Worm (Caenorhabditis elegans) whole organism, L3 larva: ENCODE measurements around the gene srpa-72.

ENCODE experiments used
- R02D3.7 ChIP-seq: fragments of 150-350 bp; optimal IDR thresholded peaks from 2 replicates; lab custom pipeline; 2014; ENCODE audit warnings: missing biosample characterization, missing genetic modification characterization
- ama-1 ChIP-seq: fragments of 150-350 bp; optimal IDR thresholded peaks from 2 replicates; lab custom pipeline; 2018
- ceh-16 ChIP-seq: sonication (generic microtip); optimal IDR thresholded peaks from 2 replicates; lab custom pipeline; 2017; ENCODE audit warnings: missing biosample characterization, missing genetic modification characterization
- ceh-28 ChIP-seq: fragments of 150-350 bp; optimal IDR thresholded peaks from 2 replicates; lab custom pipeline; 2014; ENCODE audit warnings: missing biosample characterization, missing genetic modification reagents, missing genetic modification characterization
- ceh-82 ChIP-seq: fragments of 150-350 bp; optimal IDR thresholded peaks from 2 replicates; lab custom pipeline; 2014; ENCODE audit warnings: missing biosample characterization, missing genetic modification characterization
- ceh-9 ChIP-seq: sonication (generic microtip); optimal IDR thresholded peaks from 2 replicates; lab custom pipeline; 2018; ENCODE audit warnings: missing biosample characterization, missing genetic modification characterization
- egl-5 ChIP-seq: fragments of 150-350 bp; optimal IDR thresholded peaks from 2 replicates; lab custom pipeline; 2017; ENCODE audit warnings: missing biosample characterization, missing genetic modification reagents, missing genetic modification characterization, inconsistent platforms
- elt-2 ChIP-seq: sonication (generic microtip); optimal IDR thresholded peaks from 2 replicates; lab custom pipeline; 2016; ENCODE audit warnings: missing genetic modification reagents, mild to moderate bottlenecking, missing genetic modification characterization, missing compliant biosample characterization
- elt-3 ChIP-seq, 3 experiments: fragments of 150-350 bp in 1 of 3; sonication (generic microtip) in 2 of 3; optimal IDR thresholded peaks; 2 replicates in 2 of 3; 4 replicates in 1 of 3; lab custom pipeline; 2014 to 2017; ENCODE audit warnings: missing biosample characterization in 3 of 3, missing genetic modification characterization in 3 of 3
- fos-1 ChIP-seq: fragments of 150-350 bp; optimal IDR thresholded peaks from 2 replicates; lab custom pipeline; 2014; ENCODE audit warnings: missing biosample characterization, missing genetic modification characterization
- hmg-11 ChIP-seq: sonication (generic microtip); optimal IDR thresholded peaks from 2 replicates; lab custom pipeline; 2016; ENCODE audit warnings: missing genetic modification characterization, missing compliant biosample characterization
- lin-15B ChIP-seq: fragments of 150-350 bp; optimal IDR thresholded peaks from 2 replicates; lab custom pipeline; 2014; ENCODE audit warnings: missing biosample characterization, missing genetic modification characterization
- lsy-12 ChIP-seq: sonication (generic microtip); optimal IDR thresholded peaks from 2 replicates; lab custom pipeline; 2016; ENCODE audit warnings: mild to moderate bottlenecking, missing genetic modification characterization, missing compliant biosample characterization
- mdl-1 ChIP-seq: fragments of 150-350 bp; optimal IDR thresholded peaks from 2 replicates; lab custom pipeline; 2014; ENCODE audit warnings: missing biosample characterization, missing genetic modification characterization
- mml-1 ChIP-seq: fragments of 150-350 bp; sonication (generic microtip); optimal IDR thresholded peaks from 3 replicates; lab custom pipeline; 2014; ENCODE audit warnings: missing biosample characterization, missing genetic modification characterization
- nfya-1 ChIP-seq: sonication (generic microtip); optimal IDR thresholded peaks from 2 replicates; lab custom pipeline; 2017; ENCODE audit warnings: missing genetic modification characterization, mild to moderate bottlenecking, missing compliant biosample characterization, antibody characterized with exemption, moderate library complexity; ENCODE audit not compliant: insufficient read depth
- nhr-11 ChIP-seq: fragments of 150-350 bp; optimal IDR thresholded peaks from 2 replicates; lab custom pipeline; 2014; ENCODE audit warnings: missing biosample characterization, missing genetic modification characterization
- nhr-23 ChIP-seq: fragments of 150-350 bp; optimal IDR thresholded peaks from 2 replicates; lab custom pipeline; 2014; ENCODE audit warnings: missing biosample characterization, missing genetic modification reagents, missing genetic modification characterization
- nhr-237 ChIP-seq: fragments of 150-350 bp; optimal IDR thresholded peaks from 2 replicates; lab custom pipeline; 2014; ENCODE audit warnings: missing biosample characterization, missing genetic modification characterization
- nhr-25 ChIP-seq: sonication (generic microtip); optimal IDR thresholded peaks from 2 replicates; lab custom pipeline; 2017; ENCODE audit warnings: missing biosample characterization, missing genetic modification characterization
- nhr-28 ChIP-seq: fragments of 150-350 bp; optimal IDR thresholded peaks from 2 replicates; lab custom pipeline; 2014; ENCODE audit warnings: missing biosample characterization, missing genetic modification characterization
- nhr-43 ChIP-seq: sonication (generic microtip); optimal IDR thresholded peaks from 2 replicates; lab custom pipeline; 2016; ENCODE audit warnings: mild to moderate bottlenecking, missing genetic modification characterization, missing compliant biosample characterization; ENCODE audit not compliant: poor library complexity, severe bottlenecking
- nhr-67 ChIP-seq: fragments of 150-350 bp; optimal IDR thresholded peaks from 2 replicates; lab custom pipeline; 2014; ENCODE audit warnings: missing biosample characterization, missing genetic modification characterization
- nhr-76 ChIP-seq: fragments of 150-350 bp; sonication (generic microtip); optimal IDR thresholded peaks from 5 replicates; lab custom pipeline; 2014; ENCODE audit warnings: missing biosample characterization, missing genetic modification characterization
- nhr-77 ChIP-seq: fragments of 150-350 bp; optimal IDR thresholded peaks from 2 replicates; lab custom pipeline; 2014; ENCODE audit warnings: missing biosample characterization, missing genetic modification characterization
- pha-4 ChIP-seq: fragments of 150-350 bp; optimal IDR thresholded peaks from 2 replicates; lab custom pipeline; 2014; ENCODE audit warnings: missing biosample characterization, missing genetic modification reagents, missing genetic modification characterization
- pqm-1 ChIP-seq: fragments of 150-350 bp; optimal IDR thresholded peaks from 2 replicates; lab custom pipeline; 2017; ENCODE audit warnings: missing biosample characterization, missing genetic modification characterization, inconsistent platforms
- tbx-2 ChIP-seq: sonication (generic microtip); optimal IDR thresholded peaks from 2 replicates; lab custom pipeline; 2016; ENCODE audit warnings: mild to moderate bottlenecking, missing genetic modification characterization, missing compliant biosample characterization
- unc-62 ChIP-seq: fragments of 150-350 bp; sonication (generic microtip); optimal IDR thresholded peaks from 4 replicates; lab custom pipeline; 2014; ENCODE audit warnings: missing biosample characterization, missing genetic modification reagents, missing genetic modification characterization
- zag-1 ChIP-seq: fragments of 150-350 bp; optimal IDR thresholded peaks from 2 replicates; lab custom pipeline; 2014; ENCODE audit warnings: missing biosample characterization, missing genetic modification characterization
- ztf-4 ChIP-seq: fragments of 150-350 bp; optimal IDR thresholded peaks from 2 replicates; lab custom pipeline; 2014; ENCODE audit warnings: missing biosample characterization, missing genetic modification characterization

Gene srpa-72

ce11 chrII:2801764-2802163, 14.5 kb downstream of the srpa-72 start:
- TF ChIP-seq nhr-11 (tag; lab: Kevin White, UChicago), result no peak
- no peak for TF ChIP-seq zag-1 (tag; lab: Kevin White, UChicago)

DNA sequence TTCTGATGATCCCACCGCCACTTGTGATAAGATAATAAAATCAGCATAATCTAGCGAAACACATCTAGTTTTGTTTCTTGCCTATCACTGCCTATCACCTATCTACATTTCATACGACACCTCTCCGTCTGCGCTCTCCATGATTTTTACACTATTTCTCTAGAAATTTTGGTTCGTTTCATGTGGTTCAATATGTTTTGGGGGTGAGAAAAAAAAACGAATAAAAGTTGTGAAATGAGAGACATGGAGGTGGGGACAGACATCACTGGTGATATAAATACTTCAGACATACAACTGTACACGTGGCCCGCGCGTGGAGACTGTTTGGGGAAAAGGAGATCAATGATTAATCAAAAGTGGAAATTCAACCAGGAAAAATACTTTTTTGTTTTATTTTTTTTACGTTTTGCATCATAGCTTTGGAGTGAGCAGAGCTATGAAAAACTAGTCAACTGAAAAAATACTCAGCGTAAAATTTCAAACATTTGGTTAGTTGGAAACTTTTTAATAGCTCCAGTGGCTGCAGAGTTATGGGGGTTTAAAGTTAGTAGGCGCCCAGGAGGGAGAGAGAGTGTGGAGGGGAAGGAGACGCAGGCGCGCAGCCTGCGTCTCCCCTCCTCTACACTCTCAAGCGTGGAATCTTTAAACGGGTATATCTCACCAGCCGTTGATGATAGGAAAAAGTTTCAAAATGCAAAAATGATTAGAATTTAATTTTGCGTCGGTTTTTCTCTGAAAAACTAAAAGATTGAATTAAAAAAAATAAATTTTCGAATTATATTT, 15.7 kb downstream of the srpa-72 start:
- TF ChIP-seq elt-2 (tag; lab: Kevin White, UChicago), result peak; percentile 89
- no peak for TF ChIP-seq ceh-16
- peak; percentile 18 for TF ChIP-seq nhr-25 (tag; lab: Kevin White, UChicago)
- no peak for TF ChIP-seq fos-1 (tag; lab: Kevin White, UChicago)
- peak; percentile 37 for TF ChIP-seq mml-1 (tag; lab: Kevin White, UChicago)
- TF ChIP-seq elt-3 (tag; optimal IDR thresholded peaks at IDR 0.05; lab: Kevin White, UChicago), result peak in 1 of 3 experiments; percentile 30
- peak; percentile 15 for TF ChIP-seq nhr-43 (tag; lab: Kevin White, UChicago)
- no peak for TF ChIP-seq nhr-11 (tag; lab: Kevin White, UChicago)
- no peak for TF ChIP-seq ama-1 (lab: Kevin White, UChicago)
- peak; percentile 64 for TF ChIP-seq pqm-1 (tag; lab: Kevin White, UChicago)

DNA sequence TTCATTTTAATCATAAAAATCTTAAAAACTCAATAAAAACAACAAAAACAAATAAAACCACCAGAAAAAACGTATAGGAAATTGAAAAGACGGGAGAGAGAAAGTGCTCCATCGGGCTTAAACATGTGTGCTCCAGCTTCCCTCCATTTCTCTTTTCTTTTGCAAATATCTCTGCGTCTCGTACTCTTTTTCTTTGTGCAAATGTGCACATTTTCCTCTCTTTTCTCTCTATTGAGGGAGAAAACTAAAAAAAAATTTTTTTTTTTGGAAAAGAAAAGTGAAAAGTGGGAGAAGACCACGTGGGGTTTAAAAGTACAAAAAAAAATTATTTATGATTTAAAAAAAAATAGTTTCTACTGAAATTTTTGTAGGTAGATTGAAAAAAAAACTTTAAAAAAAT, 17.0 kb downstream of the srpa-72 start:
- no peak for TF ChIP-seq nhr-28 (tag; lab: Kevin White, UChicago)
- TF ChIP-seq ceh-9 (tag; lab: Kevin White, UChicago), result no peak
- TF ChIP-seq lin-15B, result peak; percentile 4
- no peak for TF ChIP-seq nhr-77 (tag; lab: Kevin White, UChicago)
- TF ChIP-seq zag-1 (tag; lab: Kevin White, UChicago), result no peak
- TF ChIP-seq pha-4 (tag; lab: Kevin White, UChicago), result peak; percentile 63
- TF ChIP-seq nhr-67 (tag; lab: Kevin White, UChicago), result no peak
- TF ChIP-seq lsy-12, result no peak
- no peak for TF ChIP-seq ceh-28
- no peak for TF ChIP-seq tbx-2 (tag; lab: Kevin White, UChicago)
- TF ChIP-seq nfya-1 (tag; lab: Kevin White, UChicago), result peak; percentile 67
- TF ChIP-seq nhr-76, result no peak
- no peak for TF ChIP-seq ceh-82 (tag; lab: Kevin White, UChicago)
- TF ChIP-seq ztf-4 (tag; lab: Kevin White, UChicago), result no peak
- no peak for TF ChIP-seq mdl-1 (tag; lab: Kevin White, UChicago)
- TF ChIP-seq R02D3.7, result no peak
- TF ChIP-seq mml-1 (tag; lab: Kevin White, UChicago), result no peak

- TF ChIP-seq pha-4 (tag; lab: Kevin White, UChicago) (peak; percentile 42), zag-1 (tag; lab: Kevin White, UChicago) (no peak), elt-3 (tag; optimal IDR thresholded peaks at IDR 0.05; lab: Kevin White, UChicago) (no peak), unc-62 (GFP tag; lab: Kevin White, UChicago) (no peak), elt-2 (tag; lab: Kevin White, UChicago) (peak; percentile 8), egl-5 (no peak)
These were observed 17.7 kb downstream of the srpa-72 start for ce11 chrII:2804949-2805348.

DNA sequence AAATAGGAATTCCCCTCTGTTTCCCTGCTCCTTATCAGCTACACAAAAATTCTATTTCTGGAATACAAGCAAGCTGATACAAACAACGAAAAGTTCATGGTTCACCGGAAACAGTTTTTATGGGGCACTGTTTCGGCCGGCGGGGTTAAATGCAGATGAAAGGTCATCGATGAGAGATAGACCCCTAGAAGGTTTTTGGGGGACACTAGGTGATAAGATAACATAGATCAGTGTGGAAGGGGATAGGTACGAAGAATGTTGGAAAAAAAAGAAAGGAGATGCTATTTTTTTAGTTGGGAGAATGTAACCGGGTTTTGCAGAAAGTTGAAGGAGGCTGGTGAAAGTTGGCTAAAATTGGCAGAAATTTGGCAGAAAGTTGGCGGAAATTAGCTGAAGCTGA, 18.3 kb downstream of the srpa-72 start:
- TF ChIP-seq elt-3 (tag; optimal IDR thresholded peaks at IDR 0.05; lab: Kevin White, UChicago), result peak in 1 of 3 experiments; percentile 64
- no peak for TF ChIP-seq nfya-1 (tag; lab: Kevin White, UChicago)
- TF ChIP-seq nhr-23, result peak; percentile 33
- TF ChIP-seq nhr-77 (tag; lab: Kevin White, UChicago), result no peak
- TF ChIP-seq nhr-237 (tag; lab: Kevin White, UChicago), result no peak

- TF ChIP-seq pha-4 (tag; lab: Kevin White, UChicago) (peak; percentile 58), pqm-1 (tag; lab: Kevin White, UChicago) (no peak), hmg-11 (tag; lab: Kevin White, UChicago) (peak; percentile 3), nhr-11 (tag; lab: Kevin White, UChicago) (peak; percentile 34)
These were observed 20.5 kb downstream of the srpa-72 start, which contains the start of gene K12H6.12 for ce11 chrII:2807674-2808206. Gene K12H6.12, plus strand, starts transcription at chrII:2808156.
